Worm (Caenorhabditis elegans): ENCODE measurements around the gene ZK1086.2.

DNA sequence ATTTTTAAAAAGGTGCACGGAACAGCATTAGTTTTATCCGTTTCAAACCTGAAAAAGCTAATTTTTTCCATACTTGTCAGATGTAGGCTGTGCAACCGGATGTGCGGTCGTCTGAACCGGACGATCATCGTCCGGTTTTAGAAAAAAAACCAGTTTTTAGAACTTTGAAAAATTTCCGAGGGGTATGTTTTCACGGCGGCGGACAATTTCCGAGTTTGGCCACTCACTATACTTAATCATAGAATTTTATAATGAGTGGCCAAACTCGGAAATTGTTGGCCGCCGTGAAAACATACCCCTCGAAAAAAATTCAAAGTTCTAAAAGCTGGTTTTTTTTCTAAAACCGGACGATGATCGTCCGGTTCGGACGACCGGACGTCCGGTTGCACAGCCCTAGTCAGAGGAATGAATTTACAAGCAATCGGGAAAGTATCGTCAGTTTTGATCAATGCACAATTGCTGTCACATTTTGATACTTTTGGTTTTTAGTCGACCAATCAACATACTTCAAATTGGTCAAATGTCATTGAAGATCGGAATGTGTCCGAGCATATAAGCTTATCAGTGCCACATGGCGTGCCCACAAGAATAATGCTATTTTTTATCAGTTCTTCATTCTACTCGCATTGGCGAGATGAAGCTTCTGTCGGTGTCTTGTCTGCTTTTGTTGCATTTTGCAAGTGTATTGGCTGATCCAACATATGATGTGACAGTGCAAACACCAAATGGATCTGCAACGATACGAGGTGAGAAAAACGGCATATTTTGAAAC is 33.6 kb downstream of the ZK1086.2 start, which contains the start of gene cest-13:
- no peak for TF ChIP-seq klf-2 (GFP tag; conservative IDR thresholded peaks at IDR 0.05)
- no peak for TF ChIP-seq med-1 (GFP tag; optimal IDR thresholded peaks at IDR 0.05; ENCODE audit: insufficient read depth)
- TF ChIP-seq cog-1 (tag; optimal IDR thresholded peaks at IDR 0.05): no peak
- TF ChIP-seq ztf-29 (GFP tag; IDR thresholded peaks at IDR 0.05): no peak
- TF ChIP-seq T22C8.4 (GFP tag; IDR thresholded peaks at IDR 0.05): no peak
- TF ChIP-seq tab-1 (GFP tag; IDR thresholded peaks at IDR 0.05): no peak
